Worm (Caenorhabditis elegans): ENCODE data around the gene pqn-87.

The pqn-87 gene

DNA sequence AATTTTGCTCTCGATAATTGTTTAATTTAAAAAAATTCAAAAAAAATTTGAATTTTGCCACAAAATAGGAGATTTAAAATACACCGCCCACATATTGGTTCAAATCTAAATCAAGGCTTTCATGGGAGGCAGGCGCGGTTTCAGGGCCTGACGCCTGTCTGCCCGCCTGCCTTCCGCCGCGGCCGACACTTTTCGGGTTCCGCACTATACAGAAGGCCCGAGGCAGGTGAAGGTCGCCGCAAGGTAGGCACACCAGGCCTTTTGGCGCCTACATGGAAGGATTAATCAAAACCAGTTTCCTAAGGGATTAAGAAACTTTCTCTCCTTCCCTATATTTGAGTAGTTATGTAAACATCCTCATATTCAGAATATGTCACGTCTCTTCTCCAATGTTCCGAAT lies 17.7 kb upstream of the pqn-87 start, which contains the start of gene Y57A10A.24 (continued):
- TF ChIP-seq Y105C5A.15 (GFP tag; IDR thresholded peaks at IDR 0.05) = peak; percentile 69; the same call in 1 of the 2 replicates

DNA sequence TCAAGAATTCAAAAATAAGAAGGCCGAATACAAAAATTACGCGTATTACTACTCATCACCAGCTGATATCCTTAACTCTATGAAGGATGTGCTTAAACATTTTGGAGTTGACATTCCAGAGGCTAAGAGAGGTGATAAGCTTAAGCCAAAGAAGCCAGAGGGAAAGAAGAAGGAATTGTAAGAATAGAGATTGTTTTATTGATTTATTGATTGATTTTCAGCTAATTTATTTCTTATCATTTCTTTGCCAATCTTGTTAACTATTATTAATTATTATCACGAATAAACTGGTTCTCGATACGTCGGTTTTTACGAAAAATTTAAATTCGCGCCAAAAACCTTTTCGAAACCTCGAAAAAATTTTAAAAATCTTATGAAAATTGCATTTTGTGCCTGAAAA lies 16.9 kb upstream of the pqn-87 start:
- TF ChIP-seq nhr-102 (tag; optimal IDR thresholded peaks at IDR 0.05) = no peak
- TF ChIP-seq D1046.2 (GFP tag; IDR thresholded peaks at IDR 0.05) = no peak
- no peak for TF ChIP-seq egl-27 (tag; optimal IDR thresholded peaks at IDR 0.05)
- TF ChIP-seq mep-1 (tag; optimal IDR thresholded peaks at IDR 0.05) = no peak
- TF ChIP-seq ceh-28 (tag; optimal IDR thresholded peaks at IDR 0.05) = peak; percentile 88
- TF ChIP-seq zip-11 (GFP tag; IDR thresholded peaks at IDR 0.05) = no peak

DNA sequence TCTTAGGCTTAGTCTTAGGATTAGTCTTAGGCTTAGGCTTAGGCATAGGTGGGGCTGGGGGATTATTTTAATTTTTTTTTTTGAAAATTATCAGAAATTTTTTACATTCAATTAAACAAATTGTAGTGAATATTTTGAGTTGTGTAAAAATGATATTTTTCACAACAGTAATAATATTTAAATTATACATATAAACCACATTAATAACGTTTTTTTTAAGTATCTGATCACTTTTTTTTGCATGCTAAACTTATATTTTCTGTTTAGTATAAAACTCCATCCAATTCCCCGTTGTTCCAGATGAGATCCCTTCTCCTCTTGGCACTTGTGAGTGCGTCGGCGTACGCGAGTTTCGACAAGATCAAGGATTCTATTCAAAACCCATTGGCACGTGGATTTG lies 15.2 kb upstream of the pqn-87 start, which contains the start of gene txdc-12.1:
Gene txdc-12.1, plus strand, starts transcription at position 301 of the 400 bp plus-strand sequence.
- TF ChIP-seq pha-4 (GFP tag; IDR thresholded peaks at IDR 0.05) = no peak
- no peak for TF ChIP-seq pha-4 (tag; optimal IDR thresholded peaks at IDR 0.05)

DNA sequence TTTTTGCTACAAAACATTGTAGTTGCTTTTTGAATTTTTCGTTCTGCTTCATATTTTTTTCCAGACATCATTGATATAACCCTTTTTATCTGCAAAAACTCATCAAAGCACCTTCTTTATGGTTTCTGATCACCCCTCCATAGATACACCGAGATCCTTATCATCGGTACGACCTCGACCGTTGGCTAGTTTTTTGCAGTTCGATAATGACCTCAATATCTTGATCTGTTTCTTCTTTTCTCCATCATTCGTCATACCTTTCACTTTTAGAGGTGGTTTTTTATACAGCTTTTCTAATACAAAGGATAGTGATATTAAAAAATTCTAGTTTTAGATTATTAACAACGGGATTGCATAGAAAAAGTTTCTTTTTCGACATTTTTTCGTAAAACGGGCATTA lies 14.6 kb upstream of the pqn-87 start:
- TF ChIP-seq aly-2 (tag; optimal IDR thresholded peaks at IDR 0.05) = no peak
- no peak for TF ChIP-seq unc-39 (tag; optimal IDR thresholded peaks at IDR 0.05)
- TF ChIP-seq mdt-29 (GFP tag; IDR thresholded peaks at IDR 0.05) = no peak
- no peak for TF ChIP-seq skn-1 (tag; optimal IDR thresholded peaks at IDR 0.05)
- TF ChIP-seq hif-1 (tag; optimal IDR thresholded peaks at IDR 0.05) = no peak
- no peak for TF ChIP-seq lir-3 (tag; optimal IDR thresholded peaks at IDR 0.05)
- no peak for TF ChIP-seq duxl-1 (tag; optimal IDR thresholded peaks at IDR 0.05; ENCODE audit: poor library complexity)
- TF ChIP-seq set-16 (GFP tag; IDR thresholded peaks at IDR 0.05) = no peak
- peak; percentile 53 for TF ChIP-seq nhr-28 (tag; optimal IDR thresholded peaks at IDR 0.05)
- TF ChIP-seq attf-4 (tag; optimal IDR thresholded peaks at IDR 0.05) = no peak
- TF ChIP-seq lsy-2 (tag; optimal IDR thresholded peaks at IDR 0.05) = peak in 1 of 2 experiments; percentile 32
- no peak for TF ChIP-seq saeg-2 (GFP tag; IDR thresholded peaks at IDR 0.05)
- TF ChIP-seq nhr-25 (tag; optimal IDR thresholded peaks at IDR 0.05; ENCODE audit: borderline replicate concordance, insufficient read depth) = peak; percentile 18
- TF ChIP-seq daf-8 (GFP tag; IDR thresholded peaks at IDR 0.05) = no peak
- TF ChIP-seq Y48G9A.11 (GFP tag; IDR thresholded peaks at IDR 0.05) = no peak
- no peak for TF ChIP-seq daf-12 (tag; optimal IDR thresholded peaks at IDR 0.05)
- TF ChIP-seq unc-130 (GFP tag; optimal IDR thresholded peaks at IDR 0.05) = no peak

DNA sequence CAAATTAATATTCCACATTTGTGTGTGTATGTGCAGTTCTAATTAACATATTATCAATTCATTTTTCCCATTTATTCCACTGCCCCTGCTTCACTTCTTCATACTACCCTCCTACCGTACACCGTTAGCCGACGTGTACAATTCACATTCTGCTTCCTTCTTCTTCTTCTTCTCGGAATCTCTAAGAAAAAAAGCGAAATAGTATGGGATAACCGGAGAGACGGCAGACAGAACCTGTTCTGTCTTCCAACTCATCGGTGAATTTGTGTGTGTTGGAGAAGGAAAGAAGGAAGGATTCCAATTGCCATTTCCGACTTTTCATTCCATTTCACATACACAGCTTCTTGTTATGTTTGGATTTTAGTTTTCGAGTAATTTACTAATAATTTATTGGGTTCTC lies 12.7 kb upstream of the pqn-87 start:
- peak; percentile 55 for TF ChIP-seq nhr-28 (tag; optimal IDR thresholded peaks at IDR 0.05)
- TF ChIP-seq nhr-102 (tag; optimal IDR thresholded peaks at IDR 0.05) = no peak
- no peak for TF ChIP-seq nhr-76 (tag; optimal IDR thresholded peaks at IDR 0.05)
- TF ChIP-seq daf-12 (tag; optimal IDR thresholded peaks at IDR 0.05) = no peak
- TF ChIP-seq spr-1 (tag; optimal IDR thresholded peaks at IDR 0.05) = no peak
- TF ChIP-seq mdt-29 (GFP tag; IDR thresholded peaks at IDR 0.05) = no peak
- TF ChIP-seq lir-3 (tag; optimal IDR thresholded peaks at IDR 0.05) = no peak
- no peak for TF ChIP-seq Y48G9A.11 (GFP tag; IDR thresholded peaks at IDR 0.05)
- TF ChIP-seq fkh-10 (GFP tag; optimal IDR thresholded peaks at IDR 0.05) = no peak
- TF ChIP-seq unc-62 (GFP tag; optimal IDR thresholded peaks at IDR 0.05 in 1 of 2) = peak in 1 of 2 experiments; percentile 85
- no peak for TF ChIP-seq unc-62 (tag; optimal IDR thresholded peaks at IDR 0.05)
- no peak for TF ChIP-seq vab-7 (GFP tag; IDR thresholded peaks at IDR 0.05)
- no peak for TF ChIP-seq attf-4 (tag; optimal IDR thresholded peaks at IDR 0.05)
- no peak for TF ChIP-seq hlh-30 (tag; optimal IDR thresholded peaks at IDR 0.05; ENCODE audit: insufficient read depth)
- TF ChIP-seq ceh-62 (tag; optimal IDR thresholded peaks at IDR 0.05) = no peak
- no peak for TF ChIP-seq gei-8 (GFP tag; optimal IDR thresholded peaks at IDR 0.05)
- TF ChIP-seq aha-1 (tag) = peak; percentile 48
- peak in 1 of 2 experiments; percentile 52 for TF ChIP-seq lsy-2 (tag; optimal IDR thresholded peaks at IDR 0.05)
- TF ChIP-seq ctbp-1 (GFP tag; IDR thresholded peaks at IDR 0.05) = no peak
- TF ChIP-seq ztf-11 (tag; optimal IDR thresholded peaks at IDR 0.05) = no peak

Data from whole organism, L4 larva.